Worm (Caenorhabditis elegans) whole organism, L3 larva: ENCODE data around the gene ifo-1.

ENCODE experiments used
- ZK546.5 ChIP-seq: sonication (generic microtip); optimal IDR thresholded peaks from 2 replicates; lab custom pipeline; 2017; ENCODE audit warnings: missing biosample characterization, missing genetic modification characterization
- aly-2 ChIP-seq: fragments of 150-350 bp; optimal IDR thresholded peaks from 2 replicates; lab custom pipeline; 2014; ENCODE audit warnings: missing biosample characterization, missing genetic modification characterization
- ama-1 ChIP-seq: fragments of 150-350 bp; optimal IDR thresholded peaks from 2 replicates; lab custom pipeline; 2018
- ceh-82 ChIP-seq: fragments of 150-350 bp; optimal IDR thresholded peaks from 2 replicates; lab custom pipeline; 2014; ENCODE audit warnings: missing biosample characterization, missing genetic modification characterization
- ceh-9 ChIP-seq: sonication (generic microtip); optimal IDR thresholded peaks from 2 replicates; lab custom pipeline; 2018; ENCODE audit warnings: missing biosample characterization, missing genetic modification characterization
- daf-12 ChIP-seq: fragments of 150-350 bp; optimal IDR thresholded peaks from 2 replicates; lab custom pipeline; 2014; ENCODE audit warnings: missing biosample characterization, missing genetic modification reagents, missing genetic modification characterization
- egl-27 ChIP-seq: sonication (generic microtip); optimal IDR thresholded peaks from 4 replicates; lab custom pipeline; 2017; ENCODE audit warnings: missing biosample characterization, missing genetic modification reagents, missing genetic modification characterization
- elt-1 ChIP-seq: fragments of 150-350 bp; optimal IDR thresholded peaks from 2 replicates; lab custom pipeline; 2014; ENCODE audit warnings: missing biosample characterization, missing genetic modification characterization
- elt-2 ChIP-seq: sonication (generic microtip); optimal IDR thresholded peaks from 2 replicates; lab custom pipeline; 2016; ENCODE audit warnings: missing genetic modification reagents, mild to moderate bottlenecking, missing genetic modification characterization, missing compliant biosample characterization
- elt-3 ChIP-seq, 3 experiments: fragments of 150-350 bp in 1 of 3; sonication (generic microtip) in 2 of 3; optimal IDR thresholded peaks; 2 replicates in 2 of 3; 4 replicates in 1 of 3; lab custom pipeline; 2014 to 2017; ENCODE audit warnings: missing biosample characterization in 3 of 3, missing genetic modification characterization in 3 of 3
- eor-1 ChIP-seq, 2 experiments: fragments of 150-350 bp; optimal IDR thresholded peaks; 2 replicates each; lab custom pipeline; 2014 to 2018; ENCODE audit warnings: missing biosample characterization in 2 of 2, missing genetic modification characterization in 2 of 2
- fkh-10 ChIP-seq: sonication (generic microtip); optimal IDR thresholded peaks from 2 replicates; lab custom pipeline; 2017; ENCODE audit warnings: missing biosample characterization, missing genetic modification reagents, missing genetic modification characterization
- fkh-2 ChIP-seq: fragments of 150-350 bp; optimal IDR thresholded peaks from 2 replicates; lab custom pipeline; 2014; ENCODE audit warnings: missing biosample characterization, missing genetic modification reagents, missing genetic modification characterization
- fos-1 ChIP-seq: fragments of 150-350 bp; optimal IDR thresholded peaks from 2 replicates; lab custom pipeline; 2014; ENCODE audit warnings: missing biosample characterization, missing genetic modification characterization
- hmg-11 ChIP-seq: sonication (generic microtip); optimal IDR thresholded peaks from 2 replicates; lab custom pipeline; 2016; ENCODE audit warnings: missing genetic modification characterization, missing compliant biosample characterization
- jun-1 ChIP-seq: fragments of 150-350 bp; optimal IDR thresholded peaks from 2 replicates; lab custom pipeline; 2014; ENCODE audit warnings: missing biosample characterization, missing genetic modification reagents, missing genetic modification characterization
- lin-15B ChIP-seq: fragments of 150-350 bp; optimal IDR thresholded peaks from 2 replicates; lab custom pipeline; 2014; ENCODE audit warnings: missing biosample characterization, missing genetic modification characterization
- lin-39 ChIP-seq: fragments of 150-350 bp; optimal IDR thresholded peaks from 2 replicates; lab custom pipeline; 2018; ENCODE audit warnings: missing biosample characterization, missing genetic modification reagents, missing genetic modification characterization
- lsy-12 ChIP-seq: sonication (generic microtip); optimal IDR thresholded peaks from 2 replicates; lab custom pipeline; 2016; ENCODE audit warnings: mild to moderate bottlenecking, missing genetic modification characterization, missing compliant biosample characterization
- mml-1 ChIP-seq: fragments of 150-350 bp; sonication (generic microtip); optimal IDR thresholded peaks from 3 replicates; lab custom pipeline; 2014; ENCODE audit warnings: missing biosample characterization, missing genetic modification characterization
- nfya-1 ChIP-seq: sonication (generic microtip); optimal IDR thresholded peaks from 2 replicates; lab custom pipeline; 2017; ENCODE audit warnings: missing genetic modification characterization, mild to moderate bottlenecking, missing compliant biosample characterization, antibody characterized with exemption, moderate library complexity; ENCODE audit not compliant: insufficient read depth
- nhr-12 ChIP-seq: fragments of 150-350 bp; optimal IDR thresholded peaks from 2 replicates; lab custom pipeline; 2014; ENCODE audit warnings: missing biosample characterization, missing genetic modification characterization
- nhr-237 ChIP-seq: fragments of 150-350 bp; optimal IDR thresholded peaks from 2 replicates; lab custom pipeline; 2014; ENCODE audit warnings: missing biosample characterization, missing genetic modification characterization
- nhr-25 ChIP-seq: sonication (generic microtip); optimal IDR thresholded peaks from 2 replicates; lab custom pipeline; 2017; ENCODE audit warnings: missing biosample characterization, missing genetic modification characterization
- nhr-28 ChIP-seq: fragments of 150-350 bp; optimal IDR thresholded peaks from 2 replicates; lab custom pipeline; 2014; ENCODE audit warnings: missing biosample characterization, missing genetic modification characterization
- nhr-67 ChIP-seq: fragments of 150-350 bp; optimal IDR thresholded peaks from 2 replicates; lab custom pipeline; 2014; ENCODE audit warnings: missing biosample characterization, missing genetic modification characterization
- nhr-76 ChIP-seq: fragments of 150-350 bp; sonication (generic microtip); optimal IDR thresholded peaks from 5 replicates; lab custom pipeline; 2014; ENCODE audit warnings: missing biosample characterization, missing genetic modification characterization
- nhr-77 ChIP-seq: fragments of 150-350 bp; optimal IDR thresholded peaks from 2 replicates; lab custom pipeline; 2014; ENCODE audit warnings: missing biosample characterization, missing genetic modification characterization
- pha-4 ChIP-seq: fragments of 150-350 bp; optimal IDR thresholded peaks from 2 replicates; lab custom pipeline; 2014; ENCODE audit warnings: missing biosample characterization, missing genetic modification reagents, missing genetic modification characterization
- pqm-1 ChIP-seq: fragments of 150-350 bp; optimal IDR thresholded peaks from 2 replicates; lab custom pipeline; 2017; ENCODE audit warnings: missing biosample characterization, missing genetic modification characterization, inconsistent platforms
- snpc-4 ChIP-seq: fragments of 150-350 bp; optimal IDR thresholded peaks from 2 replicates; lab custom pipeline; 2014; ENCODE audit warnings: missing biosample characterization, missing genetic modification characterization
- unc-39 ChIP-seq: sonication (generic microtip); optimal IDR thresholded peaks from 4 replicates; lab custom pipeline; 2017; ENCODE audit warnings: missing biosample characterization, missing genetic modification characterization
- unc-62 ChIP-seq: fragments of 150-350 bp; sonication (generic microtip); optimal IDR thresholded peaks from 4 replicates; lab custom pipeline; 2014; ENCODE audit warnings: missing biosample characterization, missing genetic modification reagents, missing genetic modification characterization
- zag-1 ChIP-seq: fragments of 150-350 bp; optimal IDR thresholded peaks from 2 replicates; lab custom pipeline; 2014; ENCODE audit warnings: missing biosample characterization, missing genetic modification characterization
- ztf-4 ChIP-seq: fragments of 150-350 bp; optimal IDR thresholded peaks from 2 replicates; lab custom pipeline; 2014; ENCODE audit warnings: missing biosample characterization, missing genetic modification characterization

ifo-1 gene

DNA sequence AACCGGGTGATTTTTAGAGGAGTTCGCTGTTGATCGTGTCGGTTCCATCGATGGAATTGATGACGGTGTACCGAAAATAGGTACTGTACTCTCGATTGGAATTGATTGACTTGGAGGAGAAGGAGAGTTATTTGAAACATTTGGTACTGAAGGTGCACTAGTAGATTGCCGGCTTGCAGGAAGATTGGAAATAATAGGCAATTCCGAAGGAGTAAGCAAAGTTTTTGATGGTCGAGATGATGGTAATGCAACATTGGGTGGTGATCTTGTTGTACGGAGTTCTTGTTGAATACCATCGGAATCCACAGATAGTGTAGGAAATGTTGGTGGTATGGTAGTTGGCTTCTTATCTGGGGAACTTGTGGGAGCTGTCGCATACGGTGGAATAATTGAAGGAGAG lies 12.6 kb upstream of the ifo-1 start:
- TF ChIP-seq elt-3 (tag; optimal IDR thresholded peaks at IDR 0.05; lab: Kevin White, UChicago) (no peak), nhr-76 (tag; lab: Kevin White, UChicago) (no peak), nhr-67 (tag; lab: Kevin White, UChicago) (no peak), ZK546.5 (no peak), elt-1 (no peak), ama-1 (lab: Kevin White, UChicago) (no peak), pha-4 (tag; lab: Kevin White, UChicago) (no peak), nhr-77 (tag; lab: Kevin White, UChicago) (no peak)

DNA sequence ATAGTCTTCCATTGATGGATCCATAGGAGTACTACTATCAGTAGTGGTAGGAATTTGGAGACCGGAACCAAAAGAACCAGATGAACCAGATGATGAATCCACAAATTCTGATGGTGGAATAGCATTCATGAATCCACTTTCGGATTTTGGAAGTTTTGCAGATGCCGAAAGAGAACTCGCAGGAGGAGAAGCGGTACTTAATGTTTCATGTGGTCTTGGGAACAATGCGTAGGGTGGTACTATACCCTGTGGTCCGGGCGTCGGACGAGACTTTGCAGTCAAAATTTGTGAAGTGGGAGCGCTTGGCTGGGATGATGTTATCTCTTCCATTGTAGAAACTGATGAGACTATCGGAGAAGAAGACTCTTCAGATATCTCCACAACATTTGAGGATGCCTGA lies 11.6 kb upstream of the ifo-1 start:
- TF ChIP-seq fkh-2 (tag; lab: Kevin White, UChicago) (no peak), unc-39 (tag; lab: Kevin White, UChicago) (no peak), snpc-4 (tag; lab: Kevin White, UChicago) (no peak), nhr-77 (tag; lab: Kevin White, UChicago) (no peak)

DNA sequence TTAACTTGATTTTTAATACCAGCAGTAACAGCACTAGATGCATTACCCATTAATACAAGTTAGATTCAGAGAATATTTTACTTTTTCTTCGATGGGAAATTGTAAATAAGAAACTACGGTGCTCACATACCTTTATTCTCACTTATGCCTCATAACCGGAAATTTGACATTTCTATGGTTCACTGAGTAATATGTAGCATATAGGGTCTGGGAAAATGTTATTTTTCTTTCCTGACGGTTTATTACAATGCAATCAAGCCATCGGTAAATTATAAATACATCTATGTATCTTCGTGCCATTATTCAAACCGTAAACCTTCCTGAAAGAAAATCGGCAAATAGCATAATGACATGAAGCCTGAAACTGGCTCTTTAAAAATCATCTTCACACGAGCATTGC lies 6.2 kb upstream of the ifo-1 start, which contains the start of gene ocr-4:
Gene ocr-4 (minus strand): TSS at position 101 of the 400 bp plus-strand sequence.
- TF ChIP-seq egl-27 (tag; lab: Kevin White, UChicago) (no peak), lsy-12 (no peak), mml-1 (tag; lab: Kevin White, UChicago) (no peak), fkh-10 (GFP tag; lab: Kevin White, UChicago) (no peak), nhr-28 (tag; lab: Kevin White, UChicago) (no peak), elt-2 (no peak), nhr-67 (tag; lab: Kevin White, UChicago) (no peak), elt-3 (tag; optimal IDR thresholded peaks at IDR 0.05; lab: Kevin White, UChicago) (no peak), snpc-4 (tag; lab: Kevin White, UChicago) (no peak)

DNA sequence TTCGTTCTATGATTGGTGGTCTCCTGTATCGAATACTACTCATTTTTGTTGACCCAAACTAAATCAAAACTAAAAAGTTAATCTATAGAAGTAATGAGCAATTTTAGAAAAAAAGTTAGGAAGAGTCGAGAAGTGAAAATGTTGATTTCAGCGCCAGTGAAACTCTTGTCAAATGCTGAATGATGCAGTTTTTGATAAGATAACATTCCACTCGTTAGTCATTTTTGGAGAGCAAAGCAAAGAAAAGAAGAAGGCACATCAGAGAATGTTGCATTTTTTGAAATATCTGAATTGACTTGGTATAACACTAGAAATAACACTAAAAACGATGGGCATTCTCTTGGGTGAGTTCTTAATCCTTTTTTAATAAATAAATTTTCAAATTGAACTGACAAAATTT lies 2.5 kb upstream of the ifo-1 start, which contains the start of gene sqst-2:
Gene sqst-2 (minus strand): TSS at position 58 of the 400 bp plus-strand sequence.
- TF ChIP-seq pqm-1 (tag; lab: Kevin White, UChicago) (peak; percentile 41), elt-3 (tag; optimal IDR thresholded peaks at IDR 0.05; lab: Kevin White, UChicago) (no peak), ZK546.5 (no peak), elt-2 (peak; percentile 49)
- TF ChIP-seq, all 47 proteins: peak for 2

DNA sequence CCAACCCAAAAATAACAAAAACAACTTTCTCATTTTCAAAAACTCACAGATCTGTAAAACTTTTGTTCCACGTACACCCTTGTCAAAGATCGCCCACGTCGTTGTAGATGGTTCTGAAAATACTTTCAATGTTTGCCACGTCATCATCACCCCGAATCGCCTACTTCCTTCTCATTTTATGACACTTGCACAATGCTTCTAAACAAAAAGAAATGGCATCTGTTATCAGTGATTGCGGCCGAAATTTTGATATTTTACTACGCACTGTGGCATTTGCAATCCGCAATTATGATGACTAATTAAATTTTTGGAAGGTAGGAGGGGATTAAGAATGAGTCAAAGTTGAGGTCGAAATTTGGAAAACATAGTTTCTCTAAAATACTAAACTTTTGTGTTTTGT lies 765 bp downstream of the ifo-1 start:
- no peak for TF ChIP-seq egl-27 (tag; lab: Kevin White, UChicago)
- TF ChIP-seq elt-1 = no peak
- TF ChIP-seq elt-2 = peak; percentile 74
- TF ChIP-seq pqm-1 (tag; lab: Kevin White, UChicago) = peak; percentile 88

DNA sequence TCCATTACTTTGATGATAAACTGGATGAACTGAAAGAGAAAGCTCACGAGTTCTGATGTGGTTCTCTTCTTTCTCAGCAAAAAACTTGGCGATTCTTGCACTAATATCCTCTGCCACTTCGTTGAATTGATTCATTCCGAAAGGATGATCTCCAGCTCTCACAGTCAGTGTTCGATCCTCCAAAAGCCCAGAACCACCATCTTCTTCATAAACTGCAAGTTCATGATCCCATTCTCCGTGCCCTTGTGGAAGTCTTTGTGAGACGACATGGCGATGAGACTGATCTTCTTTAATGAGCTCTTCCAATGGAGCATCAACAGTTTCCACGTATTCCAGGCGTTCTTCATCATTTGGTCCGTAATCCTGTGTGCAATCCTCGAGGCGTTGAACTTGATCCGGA lies 1.6 kb downstream of the ifo-1 start:
- TF ChIP-seq ztf-4 (tag; lab: Kevin White, UChicago) (no peak), ceh-82 (tag; lab: Kevin White, UChicago) (no peak), nhr-237 (tag; lab: Kevin White, UChicago) (no peak), nhr-28 (tag; lab: Kevin White, UChicago) (no peak), nhr-76 (tag; lab: Kevin White, UChicago) (no peak), hmg-11 (tag; lab: Kevin White, UChicago) (no peak), daf-12 (tag; lab: Kevin White, UChicago) (no peak), fos-1 (no peak), zag-1 (tag; lab: Kevin White, UChicago) (no peak), jun-1 (no peak)

DNA sequence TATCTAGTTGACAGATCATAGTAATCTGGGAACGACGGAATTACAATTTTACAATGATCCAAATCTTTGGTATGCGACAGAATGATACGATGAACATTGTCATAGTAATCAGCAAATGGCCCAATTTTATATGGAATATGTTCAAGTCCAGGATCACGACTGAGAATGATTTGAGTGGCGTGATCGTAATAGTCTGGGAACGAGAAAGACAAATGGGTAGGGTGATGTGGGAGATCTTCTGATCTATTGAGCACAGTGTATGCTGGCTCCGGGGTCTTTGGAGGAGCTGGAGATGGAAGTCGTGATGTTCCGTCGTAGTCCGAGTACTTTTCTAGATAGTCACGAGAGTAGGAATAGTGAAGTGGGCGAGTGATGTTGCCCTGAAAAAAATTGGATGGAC lies 2.6 kb downstream of the ifo-1 start:
- TF ChIP-seq pqm-1 (tag; lab: Kevin White, UChicago) = no peak
- no peak for TF ChIP-seq nhr-25 (tag; lab: Kevin White, UChicago)
- TF ChIP-seq lsy-12 = no peak
- TF ChIP-seq unc-62 = no peak
- no peak for TF ChIP-seq ceh-9 (tag; lab: Kevin White, UChicago)
- TF ChIP-seq nhr-12 (tag; lab: Kevin White, UChicago) = no peak
- no peak for TF ChIP-seq nfya-1 (tag; lab: Kevin White, UChicago)
- no peak for TF ChIP-seq zag-1 (tag; lab: Kevin White, UChicago)
- no peak for TF ChIP-seq aly-2 (tag; lab: Kevin White, UChicago)
- no peak for TF ChIP-seq lin-39 (tag; lab: Kevin White, UChicago)
- TF ChIP-seq fos-1 = no peak
- TF ChIP-seq lin-15B = no peak
- TF ChIP-seq eor-1 (tag; optimal IDR thresholded peaks at IDR 0.05; lab: Kevin White, UChicago) = no peak
- TF ChIP-seq fkh-10 (GFP tag; lab: Kevin White, UChicago) = no peak
- no peak for TF ChIP-seq egl-27 (tag; lab: Kevin White, UChicago)
